Worm (Caenorhabditis elegans): Measurements from ENCODE around the gene F11C7.6.

Gene F11C7.6

DNA sequence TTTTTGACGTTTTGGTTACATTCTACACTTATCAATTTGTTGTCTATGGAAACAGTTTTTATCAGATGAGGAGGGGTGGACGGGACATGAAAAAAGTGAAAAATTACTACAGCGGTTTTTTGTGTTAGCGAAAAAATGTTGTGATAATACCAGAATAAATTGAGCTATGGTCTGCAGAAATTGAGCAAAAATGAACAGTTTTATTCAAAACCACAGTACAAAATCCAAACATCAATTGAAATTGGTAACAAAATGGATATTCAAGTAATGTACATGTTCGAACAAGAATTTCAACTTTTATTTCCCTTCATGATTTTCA is 23.2 kb downstream of the F11C7.6 start:
- no peak for TF ChIP-seq ceh-2 (tag; optimal IDR thresholded peaks at IDR 0.05)
- no peak for TF ChIP-seq unc-55 (GFP tag; optimal IDR thresholded peaks at IDR 0.05)
- no peak for TF ChIP-seq dmd-4 (tag; optimal IDR thresholded peaks at IDR 0.05; ENCODE audit: borderline replicate concordance)
- no peak for TF ChIP-seq hlh-13 (GFP tag; optimal IDR thresholded peaks at IDR 0.05)

DNA sequence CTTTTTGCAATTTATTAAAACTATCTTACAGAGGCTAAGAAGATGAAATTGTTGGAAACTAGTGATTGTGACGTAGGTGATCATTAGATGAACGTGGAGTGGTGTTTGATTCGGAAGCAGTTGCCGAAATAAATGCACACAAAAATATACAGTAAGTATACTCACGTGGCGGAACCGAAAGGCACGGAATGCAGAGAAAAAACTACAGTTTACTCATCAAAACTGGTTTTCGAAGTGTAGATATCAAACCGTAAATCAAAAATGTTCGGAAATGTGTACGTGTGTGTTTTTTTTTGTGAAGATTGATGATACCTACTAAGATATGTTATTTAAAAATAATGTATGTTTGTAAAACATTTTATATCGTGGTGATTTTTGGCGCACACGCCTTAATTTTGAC is 25.3 kb downstream of the F11C7.6 start:
- no peak for TF ChIP-seq dmd-4 (tag; optimal IDR thresholded peaks at IDR 0.05; ENCODE audit: borderline replicate concordance)
- TF ChIP-seq pha-2 (tag; optimal IDR thresholded peaks at IDR 0.05), result no peak
- TF ChIP-seq ceh-14 (tag; optimal IDR thresholded peaks at IDR 0.05), result no peak
- TF ChIP-seq fax-1 (tag; optimal IDR thresholded peaks at IDR 0.05), result no peak

- TF ChIP-seq pros-1 (tag; optimal IDR thresholded peaks at IDR 0.05) (no peak), ceh-19 (GFP tag; optimal IDR thresholded peaks at IDR 0.05) (no peak), fkh-6 (tag; optimal IDR thresholded peaks at IDR 0.05) (no peak), ceh-18 (tag; optimal IDR thresholded peaks at IDR 0.05) (no peak), C08G9.2 (tag; optimal IDR thresholded peaks at IDR 0.05) (no peak), pag-3 (tag; optimal IDR thresholded peaks at IDR 0.05; ENCODE audit: borderline replicate concordance) (no peak), ceh-45 (GFP tag; IDR thresholded peaks at IDR 0.05) (no peak), hlh-30 (tag; optimal IDR thresholded peaks at IDR 0.05; ENCODE audit: insufficient read depth) (no peak), unc-55 (GFP tag; optimal IDR thresholded peaks at IDR 0.05) (no peak), ceh-34 (tag; optimal IDR thresholded peaks at IDR 0.05) (no peak), gmeb-2 (tag; optimal IDR thresholded peaks at IDR 0.05) (no peak), pqm-1 (tag; optimal IDR thresholded peaks at IDR 0.05) (no peak), pha-4 (tag; optimal IDR thresholded peaks at IDR 0.05) (no peak), hlh-8 (tag; optimal IDR thresholded peaks at IDR 0.05) (no peak), ref-2 (tag; optimal IDR thresholded peaks at IDR 0.05) (no peak)
Measured at ce11 chrX:17427778-17428177, 26.4 kb downstream of the F11C7.6 start.

ce11 chrX:17428803-17429202 is 27.4 kb downstream of the F11C7.6 start, which contains the start of gene pbo-6:
pbo-6 (plus strand) TSS chrX:17429042.
- no peak for TF ChIP-seq rnt-1 (tag; optimal IDR thresholded peaks at IDR 0.05)
- no peak for TF ChIP-seq elt-4 (tag; optimal IDR thresholded peaks at IDR 0.05)
- TF ChIP-seq T23F11.4 (GFP tag; optimal IDR thresholded peaks at IDR 0.05), result no peak
- no peak for TF ChIP-seq ceh-9 (tag; optimal IDR thresholded peaks at IDR 0.05)
- no peak for TF ChIP-seq fkh-6 (tag; optimal IDR thresholded peaks at IDR 0.05)
- TF ChIP-seq elt-2 (tag; optimal IDR thresholded peaks at IDR 0.05), result no peak
- no peak for TF ChIP-seq mec-3 (tag; optimal IDR thresholded peaks at IDR 0.05; ENCODE audit: borderline replicate concordance)
- TF ChIP-seq nfya-1 (tag; optimal IDR thresholded peaks at IDR 0.05), result no peak
- TF ChIP-seq fkh-10 (GFP tag; optimal IDR thresholded peaks at IDR 0.05), result no peak
- TF ChIP-seq F13H6.1 (tag; optimal IDR thresholded peaks at IDR 0.05), result no peak
- TF ChIP-seq ztf-16 (tag; optimal IDR thresholded peaks at IDR 0.05), result no peak
- no peak for TF ChIP-seq hlh-30 (tag; optimal IDR thresholded peaks at IDR 0.05; ENCODE audit: insufficient read depth)
- no peak for TF ChIP-seq pha-2 (tag; optimal IDR thresholded peaks at IDR 0.05)
- no peak for TF ChIP-seq ttx-3 (tag; optimal IDR thresholded peaks at IDR 0.05)
- no peak for TF ChIP-seq ceh-14 (tag; optimal IDR thresholded peaks at IDR 0.05)
- TF ChIP-seq K09A11.1 (tag; optimal IDR thresholded peaks at IDR 0.05; ENCODE audit: insufficient read depth), result no peak
- no peak for TF ChIP-seq dve-1 (tag; optimal IDR thresholded peaks at IDR 0.05)

- TF ChIP-seq syd-9 (tag; optimal IDR thresholded peaks at IDR 0.05) (no peak), unc-86 (tag; optimal IDR thresholded peaks at IDR 0.05) (no peak), ceh-31 (tag; optimal IDR thresholded peaks at IDR 0.05) (peak; percentile 10), nfya-1 (tag; optimal IDR thresholded peaks at IDR 0.05) (peak; percentile 49), hlh-13 (GFP tag; optimal IDR thresholded peaks at IDR 0.05) (no peak), eyg-1 (tag; optimal IDR thresholded peaks at IDR 0.05) (no peak), pha-4 (tag; optimal IDR thresholded peaks at IDR 0.05) (no peak), unc-42 (tag; optimal IDR thresholded peaks at IDR 0.05) (peak; percentile 20), gmeb-2 (tag; optimal IDR thresholded peaks at IDR 0.05) (no peak), fkh-6 (tag; optimal IDR thresholded peaks at IDR 0.05) (no peak)
Measured at ce11 chrX:17434234-17434633, 32.9 kb downstream of the F11C7.6 start, which contains the start of gene fubl-3. fubl-3 (plus strand) TSS chrX:17434445.
